Fruit fly (Drosophila melanogaster): ENCODE results near the gene p23.

Gene p23

dm6 chr3R:9677734-9678341 is at the start of gene p23:
p23 (plus strand) TSS chr3R:9677927.
- no peak for TF ChIP-seq CG17801 (GFP tag; optimal IDR thresholded peaks at IDR 0.05; ENCODE audit: partially characterized antibody)

dm6 chr3R:9628036-9628435 is 49.7 kb upstream of the p23 start:
- TF ChIP-seq CG17801 (GFP tag; optimal IDR thresholded peaks at IDR 0.05; ENCODE audit: partially characterized antibody), result no peak

dm6 chr3R:9628607-9629006 is 49.1 kb upstream of the p23 start:
- no peak for TF ChIP-seq CG17801 (GFP tag; optimal IDR thresholded peaks at IDR 0.05; ENCODE audit: partially characterized antibody)

dm6 chr3R:9630053-9630632 is 47.6 kb upstream of the p23 start:
- TF ChIP-seq CG17801 (GFP tag; optimal IDR thresholded peaks at IDR 0.05; ENCODE audit: partially characterized antibody), result no peak

- peak; percentile 73 for TF ChIP-seq CG17801 (GFP tag; optimal IDR thresholded peaks at IDR 0.05; ENCODE audit: partially characterized antibody)
Measured at dm6 chr3R:9630633-9631095, 47.1 kb upstream of the p23 start, which contains the start of gene Calr. Calr (minus strand) TSS chr3R:9630851.

dm6 chr3R:9631564-9631963 is 46.2 kb upstream of the p23 start, which contains the start of gene SpdS:
SpdS (plus strand) TSS chr3R:9631641.
- TF ChIP-seq CG17801 (GFP tag; optimal IDR thresholded peaks at IDR 0.05; ENCODE audit: partially characterized antibody), result no peak

- no peak for TF ChIP-seq CG17801 (GFP tag; optimal IDR thresholded peaks at IDR 0.05; ENCODE audit: partially characterized antibody)
Measured at dm6 chr3R:9632110-9632921, 45.4 kb upstream of the p23 start.

dm6 chr3R:9637361-9637760 is 40.4 kb upstream of the p23 start, which contains the start of gene Scm:
Scm (minus strand) TSS chr3R:9637611.
- TF ChIP-seq CG17801 (GFP tag; optimal IDR thresholded peaks at IDR 0.05; ENCODE audit: partially characterized antibody), result peak; percentile 47

- no peak for TF ChIP-seq CG17801 (GFP tag; optimal IDR thresholded peaks at IDR 0.05; ENCODE audit: partially characterized antibody)
Measured at dm6 chr3R:9637882-9638281, 39.8 kb upstream of the p23 start, which contains the start of gene Dh44. Dh44 (plus strand) TSS chr3R:9638182.

- no peak for TF ChIP-seq CG17801 (GFP tag; optimal IDR thresholded peaks at IDR 0.05; ENCODE audit: partially characterized antibody)
Measured at dm6 chr3R:9640313-9640712, 37.4 kb upstream of the p23 start.

- no peak for TF ChIP-seq CG17801 (GFP tag; optimal IDR thresholded peaks at IDR 0.05; ENCODE audit: partially characterized antibody)
Measured at dm6 chr3R:9643977-9644376, 33.8 kb upstream of the p23 start.

dm6 chr3R:9644620-9645019 is 33.1 kb upstream of the p23 start:
- no peak for TF ChIP-seq CG17801 (GFP tag; optimal IDR thresholded peaks at IDR 0.05; ENCODE audit: partially characterized antibody)

- TF ChIP-seq CG17801 (GFP tag; optimal IDR thresholded peaks at IDR 0.05; ENCODE audit: partially characterized antibody), result no peak
Measured at dm6 chr3R:9646104-9646707, 31.5 kb upstream of the p23 start, which contains the start of gene Fst. Fst (minus strand) TSS chr3R:9646154.

- no peak for TF ChIP-seq CG17801 (GFP tag; optimal IDR thresholded peaks at IDR 0.05; ENCODE audit: partially characterized antibody)
Measured at dm6 chr3R:9665405-9665804, 12.3 kb upstream of the p23 start.

- no peak for TF ChIP-seq CG17801 (GFP tag; optimal IDR thresholded peaks at IDR 0.05; ENCODE audit: partially characterized antibody)
Measured at dm6 chr3R:9673207-9673606, 4.5 kb upstream of the p23 start.
